Worm (Caenorhabditis elegans) whole organism, midembryonic: ENCODE data around the gene elo-6.

Source experiments
- T22C8.4 ChIP-seq: fragments of 200-800 bp; sonication (Bioruptor generic); IDR thresholded peaks from 2 replicates; pipeline ENCODE4 v1.3.6; 2022; ENCODE audit warnings: missing genetic modification characterization, missing compliant biosample characterization
- cog-1 ChIP-seq: sonication (generic microtip); optimal IDR thresholded peaks from 2 replicates; lab custom pipeline; 2016; ENCODE audit warnings: missing genetic modification characterization, missing compliant biosample characterization
- flt-1 ChIP-seq: fragments of 200-800 bp; sonication (Bioruptor generic); IDR thresholded peaks from 2 replicates; pipeline ENCODE4 v1.3.6; 2022; ENCODE audit warnings: missing genetic modification characterization, missing compliant biosample characterization
- klf-2 ChIP-seq: fragments of 200-800 bp; sonication (Bioruptor generic); conservative IDR thresholded peaks from 2 replicates; pipeline ENCODE4 v1.3.6; 2022; ENCODE audit warnings: missing genetic modification reagents, missing genetic modification characterization, missing compliant biosample characterization
- med-1 ChIP-seq: sonication (generic microtip); optimal IDR thresholded peaks from 2 replicates; lab custom pipeline; 2017; ENCODE audit warnings: missing genetic modification characterization, mild to moderate bottlenecking, missing compliant biosample characterization, antibody characterized with exemption, missing genetic modification reagents; ENCODE audit not compliant: insufficient read depth
- ref-1 ChIP-seq: fragments of 200-800 bp; sonication (Bioruptor generic); conservative IDR thresholded peaks from 2 replicates; pipeline ENCODE4 v1.3.6; 2022; ENCODE audit warnings: missing genetic modification reagents, missing genetic modification characterization, missing compliant biosample characterization
- tab-1 ChIP-seq: fragments of 200-800 bp; sonication (Bioruptor generic); IDR thresholded peaks from 2 replicates; pipeline ENCODE4 v1.3.6; 2022; ENCODE audit warnings: missing genetic modification characterization, missing compliant biosample characterization
- ztf-23 ChIP-seq: fragments of 200-800 bp; sonication (Bioruptor generic); IDR thresholded peaks from 2 replicates; pipeline ENCODE4 v1.3.6; 2022; ENCODE audit warnings: missing genetic modification reagents, missing genetic modification characterization, missing compliant biosample characterization
- ztf-29 ChIP-seq: fragments of 200-800 bp; sonication (Bioruptor generic); IDR thresholded peaks from 2 replicates; pipeline ENCODE4 v1.3.6; 2022; ENCODE audit warnings: missing genetic modification reagents, missing genetic modification characterization, missing compliant biosample characterization

DNA sequence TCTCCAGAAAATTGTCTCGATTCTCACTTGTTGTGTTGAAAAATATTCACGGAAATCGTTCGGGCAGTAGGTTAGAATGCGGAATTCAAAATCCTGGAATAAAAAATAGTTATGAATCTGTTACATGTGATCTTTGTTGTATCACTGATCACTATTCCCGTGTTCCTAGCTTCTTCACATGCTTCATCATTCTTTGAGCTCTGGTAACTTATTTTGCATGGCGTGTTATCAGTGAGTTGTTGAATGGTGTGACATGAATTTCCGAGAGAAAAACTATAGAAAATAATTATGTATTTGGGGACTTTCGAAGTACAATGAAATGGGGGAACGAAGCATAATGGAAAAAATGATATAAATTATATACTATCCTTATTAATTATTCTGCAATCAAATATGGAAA is 5.2 kb upstream of the elo-6 start:
- TF ChIP-seq tab-1 (no peak), klf-2 (GFP tag; lab: Robert Waterston, UW) (no peak), med-1 (no peak), cog-1 (no peak), ref-1 (GFP tag; lab: Robert Waterston, UW) (no peak), ztf-23 (GFP tag; lab: Robert Waterston, UW) (no peak), ztf-29 (GFP tag; lab: Robert Waterston, UW) (no peak), T22C8.4 (GFP tag; lab: Robert Waterston, UW) (no peak), flt-1 (no peak)
